Worm (Caenorhabditis elegans) whole organism, L1 larva: ENCODE measurements around the gene clec-145.

Source experiments
- aly-2 ChIP-seq: fragments of 150-350 bp; optimal IDR thresholded peaks from 2 replicates; lab custom pipeline; 2014; ENCODE audit warnings: missing biosample characterization, missing genetic modification characterization
- egl-27 ChIP-seq, 2 experiments: fragments of 150-350 bp in 1 of 2; sonication (generic microtip); optimal IDR thresholded peaks; 3 replicates each; lab custom pipeline; 2017 to 2018; ENCODE audit warnings: missing biosample characterization in 2 of 2, missing genetic modification characterization in 2 of 2, missing genetic modification reagents in 2 of 2
- elt-2 ChIP-seq: sonication (generic microtip); optimal IDR thresholded peaks from 2 replicates; lab custom pipeline; 2016; ENCODE audit warnings: missing genetic modification characterization, mild to moderate bottlenecking, inconsistent platforms, missing compliant biosample characterization, missing genetic modification reagents
- lin-15B ChIP-seq: fragments of 150-350 bp; sonication (generic microtip); optimal IDR thresholded peaks from 3 replicates; lab custom pipeline; 2014; ENCODE audit warnings: missing biosample characterization, missing genetic modification characterization
- lin-39 ChIP-seq: fragments of 150-350 bp; optimal IDR thresholded peaks from 2 replicates; lab custom pipeline; 2014; ENCODE audit warnings: missing biosample characterization, missing genetic modification reagents, missing genetic modification characterization
- lir-3 ChIP-seq: sonication (generic microtip); optimal IDR thresholded peaks from 2 replicates; lab custom pipeline; 2016; ENCODE audit warnings: mild to moderate bottlenecking, missing genetic modification characterization, moderate library complexity, missing compliant biosample characterization; ENCODE audit not compliant: poor library complexity
- mep-1 ChIP-seq: fragments of 150-350 bp; optimal IDR thresholded peaks from 2 replicates; lab custom pipeline; 2014; ENCODE audit warnings: missing biosample characterization, missing genetic modification characterization
- sox-4 ChIP-seq: sonication (generic microtip); optimal IDR thresholded peaks from 2 replicates; lab custom pipeline; 2016; ENCODE audit warnings: missing genetic modification characterization, missing compliant biosample characterization
- ztf-4 ChIP-seq: fragments of 150-350 bp; optimal IDR thresholded peaks from 2 replicates; lab custom pipeline; 2014; ENCODE audit warnings: missing biosample characterization, missing genetic modification characterization

DNA sequence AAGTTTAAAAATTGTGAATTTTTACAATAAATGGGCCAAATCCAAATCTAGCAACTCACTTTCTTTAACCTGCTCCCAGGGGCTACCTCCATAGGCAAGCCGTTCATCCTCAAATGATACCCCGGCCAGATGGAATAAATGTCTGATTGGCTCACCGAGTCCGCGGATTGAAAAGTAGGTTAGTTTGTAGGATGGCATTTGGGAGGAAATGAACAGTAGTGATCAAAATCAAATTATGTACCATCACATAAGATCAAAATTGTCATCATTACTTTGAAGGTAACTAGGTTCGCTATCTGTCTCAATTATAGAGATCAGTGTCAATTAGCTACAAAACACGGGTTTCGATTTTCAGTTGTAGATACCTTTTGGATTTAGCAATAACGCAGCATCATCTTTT lies 40.3 kb upstream of the clec-145 start, which contains the start of the genes gst-17 and gst-18:
- TF ChIP-seq elt-2 (tag; lab: Kevin White, UChicago): no peak
- TF ChIP-seq lin-15B: no peak
- no peak for TF ChIP-seq egl-27 (tag; optimal IDR thresholded peaks at IDR 0.05; lab: Kevin White, UChicago)
- no peak for TF ChIP-seq mep-1
- TF ChIP-seq ztf-4 (tag; lab: Kevin White, UChicago): no peak
- no peak for TF ChIP-seq lin-39
- TF ChIP-seq sox-4: no peak
- no peak for TF ChIP-seq lir-3 (tag; lab: Kevin White, UChicago)
- TF ChIP-seq aly-2: no peak
